Worm (Caenorhabditis elegans) whole organism, L2 larva: Measurements from ENCODE around the gene srz-64.

Source experiments
- egl-27 ChIP-seq: sonication (generic microtip); optimal IDR thresholded peaks from 3 replicates; lab custom pipeline; 2017; ENCODE audit warnings: missing biosample characterization, missing genetic modification reagents, missing genetic modification characterization
- lin-39 ChIP-seq: fragments of 150-350 bp; optimal IDR thresholded peaks from 2 replicates; lab custom pipeline; 2014; ENCODE audit warnings: missing biosample characterization, missing genetic modification reagents, missing genetic modification characterization
- nhr-12 ChIP-seq: fragments of 150-350 bp; optimal IDR thresholded peaks from 2 replicates; lab custom pipeline; 2014; ENCODE audit warnings: missing biosample characterization, missing genetic modification characterization
- unc-39 ChIP-seq: fragments of 150-350 bp; optimal IDR thresholded peaks from 2 replicates; lab custom pipeline; 2014; ENCODE audit warnings: missing biosample characterization, missing genetic modification characterization

DNA sequence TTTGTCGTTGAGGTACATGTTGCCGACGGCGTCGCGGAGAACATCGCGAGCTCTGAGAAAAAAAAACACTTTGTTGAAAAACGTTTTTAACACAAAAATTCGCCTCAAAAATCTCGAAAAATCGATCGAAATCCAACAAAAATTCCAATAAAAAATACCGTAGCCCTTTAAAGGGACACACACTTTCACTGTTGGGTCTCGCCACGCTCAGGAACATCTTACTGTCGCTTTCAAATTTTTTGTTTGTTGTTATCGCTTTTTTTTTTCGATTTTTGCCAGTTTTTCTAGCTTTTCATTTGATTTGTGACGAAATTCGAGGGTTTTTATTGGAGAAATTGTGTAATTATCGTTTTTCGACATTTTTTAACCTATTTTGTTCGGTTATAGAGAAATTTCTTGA lies 13.5 kb upstream of the srz-64 start:
- no peak for TF ChIP-seq egl-27
- TF ChIP-seq unc-39 = no peak
- no peak for TF ChIP-seq lin-39 (tag; lab: Kevin White, UChicago)
- no peak for TF ChIP-seq nhr-12 (tag; lab: Kevin White, UChicago)
